Worm (Caenorhabditis elegans): Measurements from ENCODE around the gene R13A1.5.

R13A1.5 gene

DNA sequence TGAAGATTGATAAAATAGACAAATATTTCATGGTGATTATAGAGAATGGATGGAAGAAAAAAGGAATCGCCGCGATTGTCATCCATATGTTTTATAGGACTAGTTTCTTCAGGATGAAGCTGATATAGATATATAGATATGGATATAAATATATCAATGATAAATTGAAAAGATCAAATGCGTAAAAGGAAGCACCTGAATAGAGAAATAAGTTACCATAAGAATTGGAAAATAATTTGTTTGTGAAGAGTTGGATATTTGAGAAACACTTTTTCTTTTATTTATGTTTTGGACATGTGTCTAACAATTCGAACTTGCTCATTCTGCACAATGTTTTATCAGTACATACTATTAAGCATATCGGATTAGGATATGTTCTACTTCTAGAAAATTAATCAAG lies 3.6 kb downstream of the R13A1.5 start, which contains the start of gene C42D4.13:
TSS of gene C42D4.13 (minus strand) at position 101 of the 400 bp plus-strand sequence.
- TF ChIP-seq nhr-76 (tag; optimal IDR thresholded peaks at IDR 0.05): no peak
- no peak for TF ChIP-seq nfya-1 (tag; optimal IDR thresholded peaks at IDR 0.05; ENCODE audit: insufficient read depth)
- no peak for TF ChIP-seq tbx-2 (tag; optimal IDR thresholded peaks at IDR 0.05)
- TF ChIP-seq lin-39 (tag; optimal IDR thresholded peaks at IDR 0.05): no peak
- TF ChIP-seq nhr-67 (tag; optimal IDR thresholded peaks at IDR 0.05): no peak
- no peak for TF ChIP-seq jun-1 (tag; optimal IDR thresholded peaks at IDR 0.05)
- no peak for TF ChIP-seq elt-2 (tag; optimal IDR thresholded peaks at IDR 0.05)
- no peak for TF ChIP-seq aly-2 (tag; optimal IDR thresholded peaks at IDR 0.05)
- no peak for TF ChIP-seq nhr-11 (tag; optimal IDR thresholded peaks at IDR 0.05)
- no peak for TF ChIP-seq mml-1 (tag; optimal IDR thresholded peaks at IDR 0.05)
- no peak for TF ChIP-seq nhr-237 (tag; optimal IDR thresholded peaks at IDR 0.05)
- TF ChIP-seq ceh-82 (tag; optimal IDR thresholded peaks at IDR 0.05): no peak
- no peak for TF ChIP-seq nhr-25 (tag; optimal IDR thresholded peaks at IDR 0.05)

DNA sequence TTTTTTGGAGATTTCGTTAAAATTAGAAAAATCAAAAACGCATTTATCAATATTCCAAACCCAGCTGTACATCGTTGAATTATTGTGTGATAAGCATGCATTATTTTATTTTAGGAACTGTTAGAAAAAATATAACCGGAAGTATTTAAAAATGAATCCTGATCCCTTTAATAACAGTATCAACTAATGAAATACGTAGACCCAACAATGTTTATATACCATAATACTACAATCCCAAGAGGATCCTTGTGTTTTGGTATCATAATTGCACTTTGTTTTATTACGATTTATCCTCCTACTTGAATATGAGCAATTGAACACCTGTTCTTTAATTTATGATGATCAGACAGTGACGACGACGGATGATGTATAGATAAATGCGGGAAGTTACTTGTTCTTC lies 4.9 kb downstream of the R13A1.5 start, which contains the start of gene str-249:
TSS of gene str-249 (minus strand) at position 101 of the 400 bp plus-strand sequence.
- TF ChIP-seq R02D3.7 (tag; optimal IDR thresholded peaks at IDR 0.05) (no peak), lsy-12 (tag; optimal IDR thresholded peaks at IDR 0.05) (no peak), elt-3 (tag; optimal IDR thresholded peaks at IDR 0.05) (no peak), ZK546.5 (tag; optimal IDR thresholded peaks at IDR 0.05) (no peak), ceh-9 (tag; optimal IDR thresholded peaks at IDR 0.05) (no peak), lin-39 (tag; optimal IDR thresholded peaks at IDR 0.05) (no peak), egl-27 (tag; optimal IDR thresholded peaks at IDR 0.05) (no peak), unc-39 (tag; optimal IDR thresholded peaks at IDR 0.05) (no peak), nhr-12 (tag; optimal IDR thresholded peaks at IDR 0.05) (no peak), pha-4 (tag; optimal IDR thresholded peaks at IDR 0.05) (no peak), nhr-28 (tag; optimal IDR thresholded peaks at IDR 0.05) (no peak), aly-2 (tag; optimal IDR thresholded peaks at IDR 0.05) (no peak), nhr-67 (tag; optimal IDR thresholded peaks at IDR 0.05) (no peak), fkh-2 (tag; optimal IDR thresholded peaks at IDR 0.05) (no peak), ztf-11 (tag; optimal IDR thresholded peaks at IDR 0.05) (no peak), hmg-11 (tag; optimal IDR thresholded peaks at IDR 0.05) (no peak)

DNA sequence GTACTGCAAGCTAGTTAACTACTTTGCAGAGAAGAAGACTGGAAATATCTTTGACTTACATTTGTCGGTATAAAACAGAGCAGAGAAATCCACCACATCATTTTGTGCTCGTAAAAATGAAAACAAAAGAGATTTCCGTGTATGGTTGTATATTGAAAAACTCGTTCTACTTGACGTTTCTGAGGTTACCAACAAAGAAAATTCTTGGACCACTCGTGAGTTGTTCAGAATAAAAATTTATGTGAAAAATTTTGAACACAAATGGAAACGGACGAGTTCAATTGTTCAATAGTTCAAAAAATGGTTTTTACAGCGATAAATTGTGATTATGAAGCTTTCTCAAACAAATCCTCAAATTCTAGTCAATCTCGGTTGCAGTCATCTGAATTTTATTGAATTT lies 7.0 kb downstream of the R13A1.5 start, which contains the start of gene clec-179:
TSS of gene clec-179 (minus strand) at position 101 of the 400 bp plus-strand sequence.
- TF ChIP-seq unc-62 (GFP tag; optimal IDR thresholded peaks at IDR 0.05): no peak
- TF ChIP-seq nhr-76 (tag; optimal IDR thresholded peaks at IDR 0.05): no peak
- no peak for TF ChIP-seq R02D3.7 (tag; optimal IDR thresholded peaks at IDR 0.05)
- no peak for TF ChIP-seq hmg-11 (tag; optimal IDR thresholded peaks at IDR 0.05)
- TF ChIP-seq fkh-2 (tag; optimal IDR thresholded peaks at IDR 0.05): no peak
- TF ChIP-seq fos-1 (tag; optimal IDR thresholded peaks at IDR 0.05): no peak
- no peak for TF ChIP-seq nfya-1 (tag; optimal IDR thresholded peaks at IDR 0.05; ENCODE audit: insufficient read depth)
- no peak for TF ChIP-seq nhr-11 (tag; optimal IDR thresholded peaks at IDR 0.05)
- no peak for TF ChIP-seq skn-1 (tag; optimal IDR thresholded peaks at IDR 0.05)

DNA sequence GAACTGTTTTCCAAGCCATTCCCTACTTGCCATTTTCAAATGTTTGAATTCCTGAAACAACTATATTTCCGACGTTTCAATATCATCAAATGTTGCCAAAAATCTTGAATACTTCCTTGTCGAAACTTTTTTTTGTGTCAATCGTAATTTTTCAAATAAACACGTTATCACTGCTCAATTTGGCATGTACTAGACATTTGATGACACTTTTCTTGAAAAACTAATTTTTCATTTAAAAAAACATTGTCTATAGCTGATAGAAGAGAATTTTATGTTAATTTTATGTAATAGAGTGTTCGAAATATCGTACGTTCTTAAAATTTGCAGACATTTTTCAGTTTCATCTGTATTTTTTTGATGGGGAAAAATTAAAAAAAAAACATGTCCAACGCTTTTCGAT lies 8.8 kb downstream of the R13A1.5 start:
- TF ChIP-seq ztf-4 (tag; optimal IDR thresholded peaks at IDR 0.05) (no peak), R02D3.7 (tag; optimal IDR thresholded peaks at IDR 0.05) (no peak), jun-1 (tag; optimal IDR thresholded peaks at IDR 0.05) (no peak), unc-62 (GFP tag; optimal IDR thresholded peaks at IDR 0.05) (no peak), elt-2 (tag; optimal IDR thresholded peaks at IDR 0.05) (peak; percentile 48), lin-39 (tag; optimal IDR thresholded peaks at IDR 0.05) (no peak), nhr-25 (tag; optimal IDR thresholded peaks at IDR 0.05) (no peak)

DNA sequence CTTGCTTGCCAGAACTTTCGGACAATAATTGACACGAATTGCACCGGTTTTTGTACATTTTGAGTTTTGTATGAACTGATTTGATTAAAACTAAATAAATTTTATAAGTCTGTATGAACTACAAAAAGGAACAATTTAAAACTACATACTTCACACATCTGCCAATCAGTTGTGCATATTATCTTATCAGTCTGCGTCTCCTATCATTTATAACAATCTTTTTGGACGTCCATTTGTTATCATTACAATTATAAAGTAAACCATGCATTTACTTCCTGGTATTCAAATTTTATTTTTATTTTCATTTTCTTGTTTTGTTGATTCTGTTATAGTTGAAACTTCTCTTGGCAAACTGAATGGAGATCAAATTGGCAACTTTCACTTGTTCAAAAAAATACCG lies 11.3 kb downstream of the R13A1.5 start, which contains the start of gene cest-10:
TSS of gene cest-10 (plus strand) at position 254 of the 400 bp plus-strand sequence.
- TF ChIP-seq pqm-1 (tag; optimal IDR thresholded peaks at IDR 0.05) (peak; percentile 84), lsy-12 (tag; optimal IDR thresholded peaks at IDR 0.05) (no peak), elt-2 (tag; optimal IDR thresholded peaks at IDR 0.05) (peak; percentile 88)

DNA sequence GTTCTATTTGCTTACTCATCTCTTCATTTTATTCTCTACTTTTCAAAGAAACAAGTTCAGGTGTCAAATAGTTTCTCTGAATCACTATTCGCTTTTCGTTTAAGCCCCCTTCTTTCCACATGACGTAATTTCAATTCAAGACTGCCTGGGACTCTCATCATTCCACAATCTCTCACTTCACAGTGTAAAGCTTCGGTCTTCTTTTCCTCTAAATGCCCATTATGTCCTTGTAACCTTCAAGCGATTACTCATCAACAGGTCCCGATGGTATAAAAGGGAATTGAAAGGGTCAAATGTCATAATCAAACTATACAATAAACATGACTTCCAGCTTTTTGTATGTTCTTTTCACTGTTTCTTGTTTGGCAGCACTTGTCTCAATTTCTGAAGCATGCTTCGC lies 12.7 kb downstream of the R13A1.5 start, which contains the start of gene C42D4.3:
TSS of gene C42D4.3 (plus strand) at position 298 of the 400 bp plus-strand sequence.
- TF ChIP-seq nhr-12 (tag; optimal IDR thresholded peaks at IDR 0.05) (no peak), fkh-10 (GFP tag; optimal IDR thresholded peaks at IDR 0.05) (no peak), nhr-237 (tag; optimal IDR thresholded peaks at IDR 0.05) (no peak), nhr-25 (tag; optimal IDR thresholded peaks at IDR 0.05) (peak; percentile 96)

Measured in whole organism, L3 larva.